Worm (Caenorhabditis elegans): Measurements from ENCODE around the gene scl-27.

DNA sequence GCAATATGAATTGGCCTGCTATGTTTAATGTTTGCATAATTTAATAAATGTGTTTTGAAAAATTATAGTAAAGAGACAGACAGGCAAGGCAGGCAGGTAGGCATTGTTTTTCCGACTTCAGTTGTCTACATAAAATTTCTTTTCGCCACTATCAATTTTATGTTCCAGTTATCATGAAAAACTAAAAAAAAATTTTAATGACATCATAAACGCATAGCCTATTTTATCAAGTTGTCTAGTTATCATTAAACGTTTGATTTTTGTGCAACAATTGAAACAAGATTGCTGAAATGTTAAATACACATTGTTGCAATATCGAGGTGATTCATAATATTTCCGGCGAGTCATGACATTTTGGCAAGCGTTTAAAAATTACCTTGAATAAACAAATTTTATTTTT lies 15.3 kb downstream of the scl-27 start:
- TF ChIP-seq lsy-2 (tag; optimal IDR thresholded peaks at IDR 0.05) (no peak), nhr-77 (tag; optimal IDR thresholded peaks at IDR 0.05) (no peak), unc-62 (GFP tag; optimal IDR thresholded peaks at IDR 0.05) (no peak), nhr-237 (tag; optimal IDR thresholded peaks at IDR 0.05) (no peak), ceh-82 (tag; optimal IDR thresholded peaks at IDR 0.05) (no peak), fos-1 (tag; optimal IDR thresholded peaks at IDR 0.05) (no peak), pqm-1 (tag; optimal IDR thresholded peaks at IDR 0.05) (no peak), zag-1 (tag; optimal IDR thresholded peaks at IDR 0.05) (no peak), tbx-2 (tag; optimal IDR thresholded peaks at IDR 0.05) (no peak), ama-1 (optimal IDR thresholded peaks at IDR 0.05) (no peak), efl-3 (GFP tag; optimal IDR thresholded peaks at IDR 0.05) (no peak), ztf-11 (tag; optimal IDR thresholded peaks at IDR 0.05) (no peak), fkh-10 (GFP tag; optimal IDR thresholded peaks at IDR 0.05) (no peak), lin-14 (GFP tag; optimal IDR thresholded peaks at IDR 0.05) (no peak)

Data from whole organism, L1 larva.